Fruit fly (Drosophila melanogaster) whole organism, embryonic: Measurements from ENCODE around the gene Pde9.
A peak's percentile ranks its signal among the peaks of the same experiment; 100 is the strongest.

Source experiments
- Antp ChIP-seq: fragments of 200-800 bp; sonication (Bioruptor generic); optimal IDR thresholded peaks from 3 replicates; lab custom pipeline; 2016; ENCODE audit warnings: missing biosample characterization, missing genetic modification characterization
- Atf6 ChIP-seq: fragments of 200-800 bp; sonication (Bioruptor generic); IDR thresholded peaks from 2 replicates; pipeline ENCODE4 v1.3.6; 2022; ENCODE audit warnings: missing biosample characterization, missing genetic modification characterization
- Bgb ChIP-seq: fragments of 200-800 bp; sonication (Bioruptor generic); IDR thresholded peaks from 2 replicates; pipeline ENCODE4 v1.3.6; 2022; ENCODE audit warnings: missing biosample characterization, missing genetic modification characterization; ENCODE audit not compliant: partially characterized antibody
- C15 ChIP-seq: fragments of 200-800 bp; sonication (Bioruptor generic); IDR thresholded peaks from 3 replicates; pipeline ENCODE4 v1.3.6; 2022; ENCODE audit warnings: missing biosample characterization, missing genetic modification characterization
- CG10321 ChIP-seq: fragments of 200-800 bp; sonication (Bioruptor generic); IDR thresholded peaks from 2 replicates; pipeline ENCODE4 v1.3.6; 2022; ENCODE audit warnings: missing biosample characterization, missing genetic modification characterization
- CG10366 ChIP-seq: fragments of 200-800 bp; sonication (Bioruptor generic); IDR thresholded peaks from 2 replicates; pipeline ENCODE4 v1.3.6; 2022; ENCODE audit warnings: missing biosample characterization, missing genetic modification characterization
- CG11085 ChIP-seq: fragments of 200-800 bp; sonication (Bioruptor generic); IDR thresholded peaks from 2 replicates; pipeline ENCODE4 v1.3.6; 2022; ENCODE audit warnings: missing biosample characterization, missing genetic modification characterization
- CG12219 ChIP-seq: fragments of 200-800 bp; sonication (Bioruptor generic); optimal IDR thresholded peaks from 3 replicates; lab custom pipeline; 2018; ENCODE audit warnings: missing biosample characterization, mild to moderate bottlenecking, missing genetic modification characterization
- CG12769 ChIP-seq: fragments of 200-800 bp; sonication (Bioruptor generic); optimal IDR thresholded peaks from 2 replicates; lab custom pipeline; 2019; ENCODE audit warnings: missing biosample characterization, mild to moderate bottlenecking, missing genetic modification characterization, moderate library complexity
- CG12942 ChIP-seq: fragments of 200-800 bp; sonication (Bioruptor generic); optimal IDR thresholded peaks from 3 replicates; lab custom pipeline; 2016; ENCODE audit warnings: missing biosample characterization, missing genetic modification characterization
- CG16815 ChIP-seq: fragments of 200-800 bp; sonication (Bioruptor generic); optimal IDR thresholded peaks from 3 replicates; lab custom pipeline; 2017; ENCODE audit warnings: missing biosample characterization, mild to moderate bottlenecking, missing genetic modification characterization
- CG1832 ChIP-seq: fragments of 200-800 bp; sonication (Bioruptor generic); optimal IDR thresholded peaks from 2 replicates; lab custom pipeline; 2017; ENCODE audit warnings: missing biosample characterization, mild to moderate bottlenecking, missing genetic modification characterization, inconsistent platforms
- CG18599 ChIP-seq: fragments of 200-800 bp; sonication (Bioruptor generic); optimal IDR thresholded peaks from 3 replicates; lab custom pipeline; 2017; ENCODE audit warnings: missing biosample characterization, missing genetic modification characterization, mild to moderate bottlenecking, moderate library complexity, missing genetic modification reagents
- CG18764 ChIP-seq: fragments of 200-800 bp; sonication (Bioruptor generic); optimal IDR thresholded peaks from 3 replicates; lab custom pipeline; 2016; ENCODE audit warnings: missing biosample characterization, missing genetic modification characterization
- CG3065 ChIP-seq: fragments of 200-800 bp; sonication (Bioruptor generic); optimal IDR thresholded peaks from 2 replicates; lab custom pipeline; 2016; ENCODE audit warnings: missing biosample characterization, missing genetic modification characterization
- CG4404 ChIP-seq: fragments of 200-800 bp; sonication (Bioruptor generic); IDR thresholded peaks from 2 replicates; pipeline ENCODE4 v1.3.6; 2022; ENCODE audit warnings: missing biosample characterization, missing genetic modification characterization
- CG4424 ChIP-seq: fragments of 200-800 bp; sonication (Bioruptor generic); optimal IDR thresholded peaks from 3 replicates; lab custom pipeline; 2016; ENCODE audit warnings: missing biosample characterization, missing genetic modification characterization
- CG4617 ChIP-seq: fragments of 200-800 bp; sonication (Bioruptor generic); optimal IDR thresholded peaks from 3 replicates; lab custom pipeline; 2016; ENCODE audit warnings: missing biosample characterization, missing genetic modification characterization, borderline replicate concordance
- CG8478 ChIP-seq: fragments of >200 bp; optimal IDR thresholded peaks from 2 replicates; lab custom pipeline; 2018
- CG9215 ChIP-seq: fragments of 200-800 bp; sonication (Bioruptor generic); IDR thresholded peaks from 2 replicates; pipeline ENCODE4 v1.3.6; 2022; ENCODE audit warnings: missing biosample characterization, missing genetic modification characterization
- CG9727 ChIP-seq: fragments of 200-800 bp; sonication (Bioruptor generic); optimal IDR thresholded peaks from 3 replicates; lab custom pipeline; 2017; ENCODE audit warnings: missing biosample characterization, mild to moderate bottlenecking, missing genetic modification characterization
- Doc2 ChIP-seq: fragments of 200-800 bp; sonication (Bioruptor generic); IDR thresholded peaks from 2 replicates; pipeline ENCODE4 v1.3.6; 2022; ENCODE audit warnings: missing biosample characterization, missing genetic modification characterization
- Doc3 ChIP-seq: fragments of 200-800 bp; sonication (Bioruptor generic); IDR thresholded peaks from 3 replicates; pipeline ENCODE4 v1.3.6; 2022; ENCODE audit warnings: missing biosample characterization, missing genetic modification characterization; ENCODE audit not compliant: partially characterized antibody
- Elba2 ChIP-seq: fragments of 200-800 bp; sonication (Bioruptor generic); optimal IDR thresholded peaks from 3 replicates; lab custom pipeline; 2016; ENCODE audit warnings: missing biosample characterization, missing genetic modification characterization
- Gsc ChIP-seq: fragments of 200-800 bp; sonication (Bioruptor generic); IDR thresholded peaks from 2 replicates; pipeline ENCODE4 v1.3.6; 2022; ENCODE audit warnings: missing biosample characterization, missing genetic modification characterization
- Oli ChIP-seq: fragments of 200-800 bp; sonication (Bioruptor generic); optimal IDR thresholded peaks from 2 replicates; lab custom pipeline; 2018; ENCODE audit warnings: missing biosample characterization, mild to moderate bottlenecking, missing genetic modification characterization, moderate library complexity
- Scr ChIP-seq: fragments of 200-800 bp; sonication (Bioruptor generic); IDR thresholded peaks from 2 replicates; pipeline ENCODE4 v1.3.6; 2022; ENCODE audit warnings: missing biosample characterization, missing genetic modification characterization; ENCODE audit not compliant: partially characterized antibody
- Xbp1 ChIP-seq: fragments of 200-800 bp; sonication (Bioruptor generic); optimal IDR thresholded peaks from 3 replicates; lab custom pipeline; 2016; ENCODE audit warnings: missing biosample characterization, mild to moderate bottlenecking, missing genetic modification characterization
- Xrp1 ChIP-seq: fragments of 200-800 bp; sonication (Bioruptor generic); IDR thresholded peaks from 2 replicates; pipeline ENCODE4 v1.3.6; 2022; ENCODE audit warnings: missing biosample characterization, missing genetic modification characterization
- ab ChIP-seq: fragments of 200-800 bp; sonication (Bioruptor generic); optimal IDR thresholded peaks from 2 replicates; lab custom pipeline; 2016; ENCODE audit warnings: missing biosample characterization, missing genetic modification characterization
- amos ChIP-seq: fragments of 200-800 bp; sonication (Bioruptor generic); IDR thresholded peaks from 2 replicates; pipeline ENCODE4 v1.3.6; 2022; ENCODE audit warnings: missing biosample characterization, missing genetic modification characterization; ENCODE audit not compliant: partially characterized antibody
- bigmax ChIP-seq: fragments of 200-800 bp; sonication (Bioruptor generic); optimal IDR thresholded peaks from 2 replicates; lab custom pipeline; 2018; ENCODE audit warnings: missing biosample characterization, mild to moderate bottlenecking, missing genetic modification characterization
- bowl ChIP-seq: fragments of 200-800 bp; sonication (Bioruptor generic); IDR thresholded peaks from 2 replicates; pipeline ENCODE4 v1.3.6; 2022; ENCODE audit warnings: missing biosample characterization, missing genetic modification characterization
- bsh ChIP-seq, 2 experiments: fragments of 200-800 bp; sonication (Bioruptor generic); optimal IDR thresholded peaks; 2 replicates each; lab custom pipeline; 2017 to 2018; ENCODE audit warnings: mild to moderate bottlenecking in 2 of 2, missing biosample characterization in 2 of 2, missing genetic modification characterization in 2 of 2, moderate library complexity in 1 of 2
- caup ChIP-seq: fragments of 200-800 bp; sonication (Bioruptor generic); optimal IDR thresholded peaks from 3 replicates; lab custom pipeline; 2017; ENCODE audit warnings: missing biosample characterization, mild to moderate bottlenecking, missing genetic modification characterization, moderate library complexity; ENCODE audit not compliant: severe bottlenecking
- cg ChIP-seq: fragments of 200-800 bp; sonication (Bioruptor generic); optimal IDR thresholded peaks from 3 replicates; lab custom pipeline; 2019; ENCODE audit warnings: missing biosample characterization, mild to moderate bottlenecking, missing genetic modification characterization, moderate library complexity
- crc ChIP-seq: fragments of 200-800 bp; sonication (Bioruptor generic); optimal IDR thresholded peaks from 2 replicates; lab custom pipeline; 2016; ENCODE audit warnings: missing biosample characterization, missing genetic modification characterization
- gcm2 ChIP-seq: fragments of 200-800 bp; sonication (Bioruptor generic); optimal IDR thresholded peaks from 2 replicates; lab custom pipeline; 2016; ENCODE audit warnings: missing biosample characterization, missing genetic modification characterization
- nom ChIP-seq: fragments of 200-800 bp; sonication (Bioruptor generic); optimal IDR thresholded peaks from 2 replicates; lab custom pipeline; 2017; ENCODE audit warnings: missing biosample characterization, missing genetic modification characterization, mild to moderate bottlenecking, moderate library complexity, missing genetic modification reagents
- pita ChIP-seq: fragments of 200-800 bp; sonication (Bioruptor generic); optimal IDR thresholded peaks from 2 replicates; lab custom pipeline; 2017; ENCODE audit warnings: missing biosample characterization, mild to moderate bottlenecking, missing genetic modification characterization
- pum ChIP-seq: fragments of 200-800 bp; sonication (Bioruptor generic); optimal IDR thresholded peaks from 2 replicates; lab custom pipeline; 2016; ENCODE audit warnings: missing biosample characterization, missing genetic modification characterization
- row ChIP-seq: fragments of 200-800 bp; sonication (Bioruptor generic); IDR thresholded peaks from 3 replicates; pipeline ENCODE4 v1.3.6; 2022; ENCODE audit warnings: missing biosample characterization, missing genetic modification characterization
- run ChIP-seq: fragments of 200-800 bp; sonication (Bioruptor generic); optimal IDR thresholded peaks from 3 replicates; lab custom pipeline; 2018; ENCODE audit warnings: missing biosample characterization, mild to moderate bottlenecking, missing genetic modification characterization
- sob ChIP-seq: fragments of 200-800 bp; sonication (Bioruptor generic); IDR thresholded peaks from 2 replicates; pipeline ENCODE4 v1.3.6; 2022; ENCODE audit warnings: missing biosample characterization, missing genetic modification characterization
- tin ChIP-seq: fragments of 200-800 bp; sonication (Bioruptor generic); optimal IDR thresholded peaks from 3 replicates; lab custom pipeline; 2016; ENCODE audit warnings: missing biosample characterization, missing genetic modification characterization
- tna ChIP-seq: fragments of 200-800 bp; sonication (Bioruptor generic); IDR thresholded peaks from 2 replicates; pipeline ENCODE4 v1.3.6; 2022; ENCODE audit warnings: missing biosample characterization, missing genetic modification characterization; ENCODE audit not compliant: partially characterized antibody
- twi ChIP-seq: fragments of 200-800 bp; optimal IDR thresholded peaks from 2 replicates; lab custom pipeline; 2019; ENCODE audit warnings: missing biosample characterization, mild to moderate bottlenecking, missing genetic modification characterization, moderate library complexity

Pde9 gene

dm6 chrX:12913729-12914128 lies 16.6 kb upstream of the Pde9 start (continued):
- TF ChIP-seq CG9727 (GFP tag; lab: Kevin White, UChicago): peak; percentile 14
- TF ChIP-seq row (GFP tag; lab: Robert Waterston, UW): 0 out of 3 replicates have a peak, but pooled peaks have one; percentile 25
- TF ChIP-seq bsh (GFP tag; optimal IDR thresholded peaks at IDR 0.05; lab: Kevin White, UChicago): peak; percentile 39 to 49
- peak; percentile 2 for TF ChIP-seq Xbp1 (GFP tag; lab: Kevin White, UChicago)
- TF ChIP-seq CG4404 (GFP tag; lab: Robert Waterston, UW): peak; percentile 55
- no peak for TF ChIP-seq cg (GFP tag; lab: Kevin White, UChicago)

- TF ChIP-seq Gsc (no peak), CG12769 (tag; lab: Kevin White, UChicago) (no peak), run (tag; lab: Kevin White, UChicago) (no peak), CG18764 (GFP tag; lab: Kevin White, UChicago) (peak; percentile 20), bigmax (GFP tag; lab: Kevin White, UChicago) (no peak), CG4424 (GFP tag; lab: Kevin White, UChicago) (peak; percentile 66), CG10366 (GFP tag; lab: Robert Waterston, UW) (peak; percentile 16; the same call in 1 of the 2 replicates), CG11085 (no peak), CG1832 (GFP tag; lab: Kevin White, UChicago) (no peak), CG16815 (GFP tag; lab: Kevin White, UChicago) (peak; percentile 67), cg (GFP tag; lab: Kevin White, UChicago) (no peak), twi (peak; percentile 32), tin (GFP tag; lab: Kevin White, UChicago) (peak; percentile 58), CG12219 (GFP tag; lab: Kevin White, UChicago) (no peak), Antp (GFP tag; lab: Kevin White, UChicago) (no peak), CG12942 (GFP tag; lab: Kevin White, UChicago) (peak; percentile 46), crc (GFP tag; lab: Kevin White, UChicago) (no peak), Elba2 (GFP tag; lab: Kevin White, UChicago) (no peak), pum (no peak), gcm2 (GFP tag; lab: Kevin White, UChicago) (no peak), CG9215 (peak; percentile 58; the same call in 1 of the 2 replicates), bowl (GFP tag; lab: Robert Waterston, UW) (no peak), Doc3 (GFP tag; lab: Robert Waterston, UW) (no peak), Atf6 (no peak), CG10321 (GFP tag; lab: Robert Waterston, UW) (no peak), CG4617 (GFP tag; lab: Kevin White, UChicago) (no peak), CG8478 (lab: Kevin White, UChicago) (no peak), Bgb (GFP tag; lab: Robert Waterston, UW) (peak; percentile 33; the same call in 1 of the 2 replicates), CG18599 (GFP tag; lab: Kevin White, UChicago) (peak; percentile 32), Doc2 (GFP tag; lab: Robert Waterston, UW) (no peak), ab (no peak), sob (GFP tag; lab: Robert Waterston, UW) (peak; percentile 51; the same call in 1 of the 2 replicates), nom (GFP tag; lab: Kevin White, UChicago) (no peak), caup (GFP tag; lab: Kevin White, UChicago) (peak; percentile 0), Xrp1 (peak; percentile 27; the same call in 1 of the 2 replicates), tna (GFP tag; lab: Robert Waterston, UW) (no peak), Oli (tag; lab: Kevin White, UChicago) (peak; percentile 10), pita (GFP tag; lab: Kevin White, UChicago) (no peak), C15 (GFP tag; lab: Robert Waterston, UW) (no peak), amos (GFP tag; lab: Robert Waterston, UW) (0 out of 2 replicates have a peak, but pooled peaks have one; percentile 30), CG3065 (GFP tag; lab: Kevin White, UChicago) (no peak), Scr (GFP tag; lab: Robert Waterston, UW) (peak; percentile 44)
Measured at dm6 chrX:12909577-12910426, 12.7 kb upstream of the Pde9 start, which contains the start of the genes Brms1 and CG4645. Gene Brms1 (minus strand): TSS chrX:12909622. Gene CG4645 (plus strand): TSS chrX:12909953.
